Fruit fly (Drosophila melanogaster): ENCODE data around the gene CG42504.
A peak's percentile ranks its signal among the peaks of the same experiment; 100 is the strongest.

Gene CG42504

DNA sequence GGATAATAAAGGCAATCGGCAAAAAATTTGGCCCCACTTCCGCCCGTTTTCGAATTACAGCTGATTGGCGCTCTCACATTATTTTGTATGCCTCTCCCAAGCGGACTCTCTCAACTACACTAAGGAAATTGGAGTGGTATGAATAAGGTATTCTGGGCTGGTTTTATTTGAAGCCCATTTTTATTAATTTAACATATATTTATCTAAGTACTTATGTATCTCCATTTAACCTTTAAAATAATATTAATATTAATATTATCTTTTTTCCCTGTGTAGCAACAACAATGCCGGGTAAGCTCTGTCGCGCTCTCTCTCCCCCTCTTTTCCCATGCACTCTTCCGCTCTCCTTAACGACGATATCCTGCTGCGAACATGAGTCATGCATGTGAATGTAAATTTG is 47.4 kb upstream of the CG42504 start (continued):
- TF ChIP-seq Dbx (GFP tag; IDR thresholded peaks at IDR 0.05) (peak; percentile 83), CG30020 (tag; optimal IDR thresholded peaks at IDR 0.05) (no peak), CG32767 (GFP tag; IDR thresholded peaks at IDR 0.05) (peak; percentile 40; the same call in 1 of the 2 replicates), Atf6 (GFP tag; IDR thresholded peaks at IDR 0.05) (peak; percentile 82), dan (GFP tag; IDR thresholded peaks at IDR 0.05) (no peak), chn (GFP tag; optimal IDR thresholded peaks at IDR 0.05) (no peak), dmrt11E (tag; optimal IDR thresholded peaks at IDR 0.05) (no peak), tio (GFP tag; optimal IDR thresholded peaks at IDR 0.05) (peak; percentile 50), Dip3 (GFP tag; optimal IDR thresholded peaks at IDR 0.05) (no peak), Bdp1 (GFP tag; optimal IDR thresholded peaks at IDR 0.05) (no peak), Max (GFP tag; optimal IDR thresholded peaks at IDR 0.05) (peak; percentile 15), Ptx1 (GFP tag; IDR thresholded peaks at IDR 0.05) (peak; percentile 86), CG10543 (GFP tag; optimal IDR thresholded peaks at IDR 0.05) (no peak), CG3065 (GFP tag; optimal IDR thresholded peaks at IDR 0.05) (peak; percentile 7), hth (optimal IDR thresholded peaks at IDR 0.05) (no peak), D19B (GFP tag; optimal IDR thresholded peaks at IDR 0.05) (peak; percentile 40), gsb (GFP tag; IDR thresholded peaks at IDR 0.05) (peak; percentile 57), hbn (GFP tag; IDR thresholded peaks at IDR 0.05; ENCODE audit: partially characterized antibody) (no peak), CG12942 (GFP tag; optimal IDR thresholded peaks at IDR 0.05) (peak; percentile 60), CG8089 (GFP tag; optimal IDR thresholded peaks at IDR 0.05) (no peak), cwo (GFP tag; optimal IDR thresholded peaks at IDR 0.05) (peak; percentile 80), trh (GFP tag; optimal IDR thresholded peaks at IDR 0.05) (no peak), ara (GFP tag; IDR thresholded peaks at IDR 0.05) (peak; percentile 69; the same call in 1 of the 2 replicates), CG17328 (GFP tag; IDR thresholded peaks at IDR 0.05) (peak; percentile 69), nau (GFP tag; optimal IDR thresholded peaks at IDR 0.05) (peak; percentile 36), B-H2 (GFP tag; optimal IDR thresholded peaks at IDR 0.05) (peak; percentile 66), ham (GFP tag; IDR thresholded peaks at IDR 0.05) (no peak), croc (GFP tag; conservative IDR thresholded peaks at IDR 0.05) (peak; percentile 48; the same call in 2 of the 3 replicates), lmd (GFP tag; IDR thresholded peaks at IDR 0.05) (peak; percentile 82), CG18262 (tag; optimal IDR thresholded peaks at IDR 0.05) (no peak), Kr (GFP tag; optimal IDR thresholded peaks at IDR 0.05) (no peak), amos (GFP tag; IDR thresholded peaks at IDR 0.05; ENCODE audit: partially characterized antibody) (no peak), stwl (tag; optimal IDR thresholded peaks at IDR 0.05) (no peak), ATbp (GFP tag; optimal IDR thresholded peaks at IDR 0.05) (peak; percentile 79), bbx (GFP tag; IDR thresholded peaks at IDR 0.05; ENCODE audit: partially characterized antibody) (no peak), CG33213 (GFP tag; optimal IDR thresholded peaks at IDR 0.05) (no peak), HHEX (GFP tag; optimal IDR thresholded peaks at IDR 0.05) (peak; percentile 79), sens-2 (GFP tag; IDR thresholded peaks at IDR 0.05) (no peak), az2 (GFP tag; optimal IDR thresholded peaks at IDR 0.05) (peak; percentile 52), sens (GFP tag) (peak; percentile 55), CG15073 (GFP tag; optimal IDR thresholded peaks at IDR 0.05) (no peak), CG17361 (GFP tag; IDR thresholded peaks at IDR 0.05) (no peak; the same call in 2 of the 3 replicates), luna (GFP tag; optimal IDR thresholded peaks at IDR 0.05) (no peak), YL-1 (GFP tag; optimal IDR thresholded peaks at IDR 0.05) (no peak), Lpt (GFP tag; optimal IDR thresholded peaks at IDR 0.05) (no peak), Hsf (GFP tag; optimal IDR thresholded peaks at IDR 0.05) (no peak), btn (GFP tag; optimal IDR thresholded peaks at IDR 0.05) (no peak), rib (GFP tag; IDR thresholded peaks at IDR 0.05) (no peak; the same call in 1 of the 2 replicates), CG9932 (GFP tag; IDR thresholded peaks at IDR 0.05) (peak; percentile 79), ase (GFP tag; IDR thresholded peaks at IDR 0.05) (peak; percentile 76), Blimp-1 (GFP tag; optimal IDR thresholded peaks at IDR 0.05) (peak; percentile 72), MBD-R2 (GFP tag; IDR thresholded peaks at IDR 0.05) (peak; percentile 43; the same call in 1 of the 2 replicates)
